Worm (Caenorhabditis elegans) whole organism, L1 larva: ENCODE measurements around the gene C54F6.17.

Experiments used
- ceh-82 ChIP-seq, 3 experiments: fragments of 150-350 bp in 1 of 3; sonication (generic microtip) in 2 of 3; optimal IDR thresholded peaks; 2 replicates each; lab custom pipeline; 2014 to 2017; ENCODE audit warnings: missing biosample characterization in 3 of 3, missing genetic modification characterization in 3 of 3
- dpl-1 ChIP-seq, 3 experiments: fragments of 150-350 bp in 2 of 3; sonication (generic microtip) in 1 of 3; optimal IDR thresholded peaks; 2 replicates each; lab custom pipeline; 2014 to 2017; ENCODE audit warnings: missing biosample characterization in 3 of 3, missing genetic modification characterization in 3 of 3, missing genetic modification reagents in 3 of 3
- jun-1 ChIP-seq: fragments of 150-350 bp; optimal IDR thresholded peaks from 2 replicates; lab custom pipeline; 2014; ENCODE audit warnings: missing biosample characterization, missing genetic modification reagents, missing genetic modification characterization
- lin-15B ChIP-seq: fragments of 150-350 bp; sonication (generic microtip); optimal IDR thresholded peaks from 3 replicates; lab custom pipeline; 2014; ENCODE audit warnings: missing biosample characterization, missing genetic modification characterization
- lsy-2 ChIP-seq, 2 experiments: fragments of 150-350 bp; optimal IDR thresholded peaks; 2 replicates each; lab custom pipeline; 2014; ENCODE audit warnings: missing biosample characterization in 2 of 2, missing genetic modification characterization in 2 of 2
- nhr-76 ChIP-seq: sonication (generic microtip); optimal IDR thresholded peaks from 2 replicates; lab custom pipeline; 2017; ENCODE audit warnings: missing biosample characterization, missing genetic modification characterization
- pqm-1 ChIP-seq: sonication (generic microtip); optimal IDR thresholded peaks from 3 replicates; lab custom pipeline; 2017; ENCODE audit warnings: missing biosample characterization, missing genetic modification characterization
- unc-62 ChIP-seq: fragments of 150-350 bp; optimal IDR thresholded peaks from 2 replicates; lab custom pipeline; 2014; ENCODE audit warnings: missing biosample characterization, missing genetic modification reagents, missing genetic modification characterization
- vab-15 ChIP-seq: sonication (generic microtip); optimal IDR thresholded peaks from 2 replicates; lab custom pipeline; 2017; ENCODE audit warnings: missing genotype, mild to moderate bottlenecking, missing genetic modification characterization, missing compliant biosample characterization

ce11 chrV:7555875-7556274 lies 28.6 kb downstream of the C54F6.17 start:
- no peak for TF ChIP-seq lsy-2 (tag; optimal IDR thresholded peaks at IDR 0.05; lab: Kevin White, UChicago)
- TF ChIP-seq lin-15B (tag; lab: Kevin White, UChicago), result no peak
- no peak for TF ChIP-seq jun-1 (tag; lab: Kevin White, UChicago)
- no peak for TF ChIP-seq vab-15 (tag; lab: Kevin White, UChicago)
- no peak for TF ChIP-seq dpl-1 (GFP tag; optimal IDR thresholded peaks at IDR 0.05; lab: Kevin White, UChicago)
- TF ChIP-seq pqm-1, result no peak
- no peak for TF ChIP-seq unc-62
- no peak for TF ChIP-seq nhr-76 (tag; lab: Kevin White, UChicago)
- no peak for TF ChIP-seq ceh-82 (tag; optimal IDR thresholded peaks at IDR 0.05; lab: Kevin White, UChicago)
